Fruit fly (Drosophila melanogaster) whole organism, wandering third instar larva: ENCODE results near the gene CG31974.
A peak's percentile ranks its signal among the peaks of the same experiment; 100 is the strongest.

Experiments
- CG32264 ChIP-seq: fragments of 200-800 bp; sonication (Bioruptor generic); optimal IDR thresholded peaks from 2 replicates; lab custom pipeline; 2016; ENCODE audit warnings: missing biosample characterization, missing genetic modification characterization
- Dfd ChIP-seq: fragments of >200 bp; optimal IDR thresholded peaks from 2 replicates; lab custom pipeline; 2017; ENCODE audit warnings: missing biosample characterization, missing genetic modification characterization
- Dif ChIP-seq: fragments of 200-275, 200-300 bp; sonication (Bioruptor generic); optimal IDR thresholded peaks from 2 replicates; lab custom pipeline; 2018; ENCODE audit warnings: missing biosample characterization, missing genetic modification characterization; ENCODE audit not compliant: partially characterized antibody
- GATAd ChIP-seq: sonication (Bioruptor generic); optimal IDR thresholded peaks from 2 replicates; lab custom pipeline; 2016; ENCODE audit warnings: missing biosample characterization, missing genetic modification characterization
- HLH106 ChIP-seq: fragments of 200-800 bp; optimal IDR thresholded peaks from 3 replicates; lab custom pipeline; 2019; ENCODE audit warnings: missing biosample characterization, mild to moderate bottlenecking, missing genetic modification characterization, moderate library complexity
- Hnf4 ChIP-seq: fragments of 200-800 bp; sonication (Bioruptor generic); optimal IDR thresholded peaks from 2 replicates; lab custom pipeline; 2016; ENCODE audit warnings: missing biosample characterization, mild to moderate bottlenecking, missing genetic modification characterization
- Hr83 ChIP-seq: fragments of 200-300 bp; sonication (Bioruptor generic); optimal IDR thresholded peaks from 2 replicates; lab custom pipeline; 2016; ENCODE audit warnings: missing biosample characterization, mild to moderate bottlenecking, missing genetic modification characterization, moderate library complexity; ENCODE audit not compliant: poor library complexity, severe bottlenecking
- Jra ChIP-seq: sonication (Bioruptor generic); optimal IDR thresholded peaks from 2 replicates; lab custom pipeline; 2016; ENCODE audit warnings: missing biosample characterization, missing genetic modification characterization
- Mio ChIP-seq: sonication (Bioruptor generic); optimal IDR thresholded peaks from 2 replicates; lab custom pipeline; 2016; ENCODE audit warnings: missing biosample characterization, missing genetic modification characterization
- Myc ChIP-seq: fragments of >200 bp; optimal IDR thresholded peaks from 2 replicates; lab custom pipeline; 2017
- OdsH ChIP-seq: fragments of 200-800 bp; sonication (Bioruptor generic); optimal IDR thresholded peaks from 2 replicates; lab custom pipeline; 2016; ENCODE audit warnings: missing biosample characterization, mild to moderate bottlenecking, missing genetic modification characterization
- Rel ChIP-seq, 2 experiments: fragments of 200-800 bp; sonication (Bioruptor generic) in 1 of 2; optimal IDR thresholded peaks; 2 replicates in 1 of 2; 3 replicates in 1 of 2; lab custom pipeline; 2016 to 2019; ENCODE audit warnings: mild to moderate bottlenecking in 2 of 2, missing biosample characterization in 2 of 2, missing genetic modification characterization in 2 of 2, moderate library complexity in 1 of 2
- Sp1 ChIP-seq: fragments of 200-800 bp; sonication (Bioruptor generic); optimal IDR thresholded peaks from 3 replicates; lab custom pipeline; 2019; ENCODE audit warnings: missing biosample characterization, mild to moderate bottlenecking, missing genetic modification characterization, moderate library complexity
- br ChIP-seq: fragments of 200-800 bp; sonication (Bioruptor generic); optimal IDR thresholded peaks from 2 replicates; lab custom pipeline; 2016; ENCODE audit warnings: missing biosample characterization, missing genetic modification characterization
- brk ChIP-seq: fragments of 200-800 bp; sonication (Bioruptor generic); optimal IDR thresholded peaks from 2 replicates; lab custom pipeline; 2016; ENCODE audit warnings: missing biosample characterization, mild to moderate bottlenecking, missing genetic modification characterization
- dmrt93B ChIP-seq: fragments of 200-800 bp; sonication (Bioruptor generic); optimal IDR thresholded peaks from 2 replicates; lab custom pipeline; 2018; ENCODE audit warnings: missing biosample characterization, mild to moderate bottlenecking, missing genetic modification characterization
- dsf ChIP-seq: sonication (Bioruptor generic); optimal IDR thresholded peaks from 2 replicates; lab custom pipeline; 2016; ENCODE audit warnings: missing biosample characterization, missing genetic modification characterization, borderline replicate concordance
- ey ChIP-seq: fragments of 200-800 bp; sonication (Bioruptor generic); optimal IDR thresholded peaks from 2 replicates; lab custom pipeline; 2016; ENCODE audit warnings: missing biosample characterization, missing genetic modification characterization
- foxo ChIP-seq, 2 experiments: fragments of 200-800 bp; sonication (Bioruptor generic); optimal IDR thresholded peaks; 2 replicates in 1 of 2; 3 replicates in 1 of 2; lab custom pipeline; 2016 to 2017; ENCODE audit warnings: missing biosample characterization in 2 of 2, missing genetic modification characterization in 2 of 2
- fru ChIP-seq: fragments of 200-800 bp; sonication (Bioruptor generic); optimal IDR thresholded peaks from 3 replicates; lab custom pipeline; 2016; ENCODE audit warnings: missing biosample characterization, mild to moderate bottlenecking, missing genetic modification characterization
- jim ChIP-seq: fragments of 175-275, 200-325 bp; sonication (Bioruptor generic); optimal IDR thresholded peaks from 2 replicates; lab custom pipeline; 2016; ENCODE audit warnings: missing biosample characterization, mild to moderate bottlenecking, missing genetic modification characterization
- lola ChIP-seq: fragments of >200 bp; optimal IDR thresholded peaks from 2 replicates; lab custom pipeline; 2017; ENCODE audit warnings: missing biosample characterization, missing genetic modification characterization
- pan ChIP-seq: fragments of >200 bp; optimal IDR thresholded peaks from 2 replicates; lab custom pipeline; 2017
- psq ChIP-seq: fragments of 200-800 bp; sonication (Bioruptor generic); optimal IDR thresholded peaks from 3 replicates; lab custom pipeline; 2017; ENCODE audit warnings: missing biosample characterization, mild to moderate bottlenecking, missing genetic modification characterization, moderate library complexity
- rgr ChIP-seq: fragments of 200-800 bp; sonication (Bioruptor generic); optimal IDR thresholded peaks from 3 replicates; lab custom pipeline; 2016; ENCODE audit warnings: missing biosample characterization, mild to moderate bottlenecking, missing genetic modification characterization
- sage ChIP-seq: fragments of 200-800 bp; sonication (Bioruptor generic); optimal IDR thresholded peaks from 2 replicates; lab custom pipeline; 2016; ENCODE audit warnings: missing biosample characterization, mild to moderate bottlenecking, missing genetic modification characterization
- sv ChIP-seq: fragments of 200-800 bp; sonication (Bioruptor generic); optimal IDR thresholded peaks from 3 replicates; lab custom pipeline; 2016; ENCODE audit warnings: missing biosample characterization, missing genetic modification characterization
- tai ChIP-seq: sonication (Bioruptor generic); optimal IDR thresholded peaks from 2 replicates; lab custom pipeline; 2016; ENCODE audit warnings: missing biosample characterization, missing genetic modification characterization
- usp ChIP-seq: fragments of >200 bp; optimal IDR thresholded peaks from 2 replicates; lab custom pipeline; 2017; ENCODE audit warnings: missing biosample characterization, missing genetic modification characterization
- woc ChIP-seq: sonication (Bioruptor generic); optimal IDR thresholded peaks from 2 replicates; lab custom pipeline; 2016; ENCODE audit warnings: missing biosample characterization, mild to moderate bottlenecking, missing genetic modification characterization

CG31974 gene

dm6 chr2L:107032-107431, 35.9 kb downstream of the CG31974 start:
- TF ChIP-seq foxo (GFP tag; optimal IDR thresholded peaks at IDR 0.05; lab: Kevin White, UChicago) (no peak), fru (GFP tag; lab: Kevin White, UChicago) (no peak), Dif (GFP tag; lab: Kevin White, UChicago) (no peak), br (GFP tag; lab: Kevin White, UChicago) (no peak), sv (GFP tag; lab: Kevin White, UChicago) (no peak), psq (GFP tag; lab: Kevin White, UChicago) (no peak)
- TF ChIP-seq, all 38 proteins: peak for 0

DNA sequence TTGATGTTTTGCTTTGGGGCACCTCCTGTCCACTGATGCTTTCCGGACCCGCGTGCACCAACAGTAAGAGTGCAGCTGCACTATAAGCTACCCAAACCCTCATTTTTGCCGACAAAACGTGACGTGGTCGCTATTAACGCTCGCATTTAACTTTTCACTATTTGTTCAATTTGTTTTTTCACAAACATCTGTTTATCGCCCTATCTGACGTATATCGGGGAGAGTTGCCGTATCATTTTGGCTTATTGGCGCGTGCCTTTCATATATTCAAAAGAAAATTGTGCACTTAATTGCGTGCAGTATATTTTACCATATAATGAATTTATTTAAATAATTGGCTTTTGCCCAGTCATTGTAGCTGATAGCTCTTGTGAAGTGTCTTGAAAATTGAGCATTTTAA, 36.4 kb downstream of the CG31974 start, which contains the start of the genes Nhe1 and Sam-S:
Nhe1 (minus strand) TSS at position 193 of the 400 bp plus-strand sequence.
Sam-S (plus strand) TSS at position 364 of the 400 bp plus-strand sequence.
- no peak for TF ChIP-seq Rel (GFP tag; optimal IDR thresholded peaks at IDR 0.05; lab: Kevin White, UChicago)
- TF ChIP-seq Rel (tag; optimal IDR thresholded peaks at IDR 0.05; lab: Kevin White, UChicago): no peak
- TF ChIP-seq HLH106: no peak
- no peak for TF ChIP-seq fru (GFP tag; lab: Kevin White, UChicago)
- TF ChIP-seq jim (GFP tag; lab: Kevin White, UChicago): no peak
- no peak for TF ChIP-seq CG32264 (GFP tag; lab: Kevin White, UChicago)
- TF ChIP-seq sage (GFP tag; lab: Kevin White, UChicago): no peak

dm6 chr2L:102161-102761, 40.6 kb downstream of the CG31974 start, which contains the start of gene Creld:
Gene Creld (plus strand): TSS chr2L:102380.
- TF ChIP-seq Hr83 (GFP tag; lab: Kevin White, UChicago) (peak; percentile 72), Hnf4 (peak; percentile 67), OdsH (no peak), Sp1 (GFP tag; lab: Kevin White, UChicago) (no peak), Myc (lab: Kevin White, UChicago) (peak; percentile 49), sage (GFP tag; lab: Kevin White, UChicago) (peak; percentile 23)

DNA sequence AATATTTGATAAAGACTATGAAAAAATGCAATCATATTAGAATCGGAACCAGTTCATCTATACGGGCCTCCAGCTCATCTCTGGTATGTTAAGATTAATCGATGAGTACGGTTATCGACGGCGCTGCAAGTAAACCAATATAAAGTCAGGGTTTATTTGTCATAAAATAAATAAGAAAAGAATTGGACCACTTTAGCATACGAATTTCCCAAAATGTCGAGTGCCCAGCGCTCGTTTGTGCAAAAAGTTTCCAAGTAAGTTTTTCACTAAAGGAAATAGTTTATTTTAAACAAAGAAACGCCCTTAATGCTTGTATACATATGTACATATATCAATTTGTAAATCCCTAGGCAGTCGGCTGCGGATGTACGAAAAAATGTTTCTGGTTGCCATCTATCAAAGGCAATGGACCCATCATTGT, 48.2 kb downstream of the CG31974 start, which contains the start of gene Zir:
Zir (plus strand) TSS at position 101 of the 421 bp plus-strand sequence.
- TF ChIP-seq Hr83 (GFP tag; lab: Kevin White, UChicago) (peak; percentile 21), Sp1 (GFP tag; lab: Kevin White, UChicago) (no peak), CG32264 (GFP tag; lab: Kevin White, UChicago) (peak; percentile 26), GATAd (GFP tag; lab: Kevin White, UChicago) (no peak), Myc (lab: Kevin White, UChicago) (no peak), Rel (GFP tag; optimal IDR thresholded peaks at IDR 0.05; lab: Kevin White, UChicago) (no peak), Rel (tag; optimal IDR thresholded peaks at IDR 0.05; lab: Kevin White, UChicago) (peak; percentile 73), woc (peak; percentile 73), brk (GFP tag; lab: Kevin White, UChicago) (peak; percentile 13), ey (GFP tag; lab: Kevin White, UChicago) (no peak), psq (GFP tag; lab: Kevin White, UChicago) (no peak)

dm6 chr2L:94096-94495, 48.8 kb downstream of the CG31974 start:
- no peak for TF ChIP-seq Hnf4
- TF ChIP-seq usp (GFP tag; lab: Kevin White, UChicago): no peak
- TF ChIP-seq dmrt93B: no peak
- TF ChIP-seq pan (lab: Kevin White, UChicago): no peak
- TF ChIP-seq jim (GFP tag; lab: Kevin White, UChicago): no peak
- TF ChIP-seq Jra (GFP tag; lab: Kevin White, UChicago): no peak
- no peak for TF ChIP-seq woc
- no peak for TF ChIP-seq sage (GFP tag; lab: Kevin White, UChicago)
- no peak for TF ChIP-seq CG32264 (GFP tag; lab: Kevin White, UChicago)
- TF ChIP-seq, all 38 proteins: peak for 0

dm6 chr2L:92993-93392, 49.9 kb downstream of the CG31974 start:
- TF ChIP-seq GATAd (GFP tag; lab: Kevin White, UChicago): no peak
- peak; percentile 20 for TF ChIP-seq Rel (GFP tag; optimal IDR thresholded peaks at IDR 0.05; lab: Kevin White, UChicago)
- TF ChIP-seq Rel (tag; optimal IDR thresholded peaks at IDR 0.05; lab: Kevin White, UChicago): no peak

dm6 chr2L:91830-92229, 51.1 kb downstream of the CG31974 start:
- TF ChIP-seq Rel (GFP tag; optimal IDR thresholded peaks at IDR 0.05; lab: Kevin White, UChicago) (peak; percentile 68), Rel (tag; optimal IDR thresholded peaks at IDR 0.05; lab: Kevin White, UChicago) (peak; percentile 69), jim (GFP tag; lab: Kevin White, UChicago) (no peak), ey (GFP tag; lab: Kevin White, UChicago) (peak; percentile 79), Dfd (no peak), foxo (GFP tag; optimal IDR thresholded peaks at IDR 0.05; lab: Kevin White, UChicago) (peak in 1 of 2 experiments; percentile 86), fru (GFP tag; lab: Kevin White, UChicago) (peak; percentile 87), dmrt93B (no peak), rgr (GFP tag; lab: Kevin White, UChicago) (peak; percentile 81), dsf (no peak), psq (GFP tag; lab: Kevin White, UChicago) (peak; percentile 64), Hnf4 (peak; percentile 73), CG32264 (GFP tag; lab: Kevin White, UChicago) (peak; percentile 59), GATAd (GFP tag; lab: Kevin White, UChicago) (no peak), Jra (GFP tag; lab: Kevin White, UChicago) (no peak), HLH106 (peak; percentile 90), usp (GFP tag; lab: Kevin White, UChicago) (no peak), tai (GFP tag; lab: Kevin White, UChicago) (peak; percentile 17), brk (GFP tag; lab: Kevin White, UChicago) (peak; percentile 71), woc (peak; percentile 75), lola (no peak), OdsH (peak; percentile 79), Mio (GFP tag; lab: Kevin White, UChicago) (no peak), Myc (lab: Kevin White, UChicago) (no peak), Sp1 (GFP tag; lab: Kevin White, UChicago) (peak; percentile 93), sage (GFP tag; lab: Kevin White, UChicago) (peak; percentile 59), br (GFP tag; lab: Kevin White, UChicago) (peak; percentile 85)
